Fruit fly (Drosophila melanogaster) S2 (cell line): ENCODE measurements around the gene CG14879.

Experiments used
- CG8478 ChIP-seq: fragments of >200 bp; optimal IDR thresholded peaks from 2 replicates; lab custom pipeline; 2018
- CTCF ChIP-seq, 2 experiments: fragments of >200 bp; optimal IDR thresholded peaks; 2 replicates each; lab custom pipeline; 2018

DNA sequence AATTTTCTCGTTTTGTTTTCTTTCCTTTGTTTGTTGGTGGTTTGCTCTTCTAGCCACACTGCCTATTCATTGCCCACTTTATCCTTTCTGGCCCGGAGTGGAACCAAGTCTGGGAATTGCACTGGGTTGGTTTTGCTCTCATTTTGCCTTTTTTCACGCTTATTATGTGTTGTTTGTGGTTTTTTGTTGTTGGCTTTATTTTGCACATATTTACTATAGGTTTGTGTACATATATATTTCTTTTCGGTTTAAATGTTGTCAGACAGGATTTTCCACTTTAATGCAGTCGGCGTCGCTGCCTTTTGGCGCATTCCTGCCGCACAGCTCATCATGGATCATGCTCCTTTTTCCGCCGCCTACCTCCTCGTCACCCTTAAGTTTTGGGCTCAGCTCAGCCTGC is 14.7 kb downstream of the CG14879 start:
- no peak for TF ChIP-seq CTCF (optimal IDR thresholded peaks at IDR 0.05; lab: Kevin White, UChicago)
- no peak for TF ChIP-seq CG8478 (lab: Kevin White, UChicago)
